Fruit fly (Drosophila melanogaster): ENCODE results near the gene Obp69a.

The Obp69a gene

dm6 chr3L:12414189-12414964 lies 18.4 kb downstream of the Obp69a start, which contains the start of gene SCaMC (continued):
- TF ChIP-seq ftz-f1 (GFP tag; optimal IDR thresholded peaks at IDR 0.05): no peak
- TF ChIP-seq Ssrp (tag; optimal IDR thresholded peaks at IDR 0.05): no peak
- no peak for TF ChIP-seq ttk (GFP tag; IDR thresholded peaks at IDR 0.05)
- no peak for TF ChIP-seq CG14050 (GFP tag; IDR thresholded peaks at IDR 0.05)
- no peak for TF ChIP-seq CG32772 (GFP tag; IDR thresholded peaks at IDR 0.05)
- TF ChIP-seq usp (GFP tag; optimal IDR thresholded peaks at IDR 0.05): no peak
- TF ChIP-seq CG17612 (GFP tag; IDR thresholded peaks at IDR 0.05): no peak
- TF ChIP-seq CG16863 (GFP tag; optimal IDR thresholded peaks at IDR 0.05): no peak
- no peak for TF ChIP-seq ham (GFP tag; IDR thresholded peaks at IDR 0.05)
- no peak for TF ChIP-seq Hmx (GFP tag; optimal IDR thresholded peaks at IDR 0.05)
- no peak for TF ChIP-seq oc (tag; optimal IDR thresholded peaks at IDR 0.05)
- no peak for TF ChIP-seq CG10431 (GFP tag; optimal IDR thresholded peaks at IDR 0.05)
- peak; percentile 61 for TF ChIP-seq CG15601 (tag; optimal IDR thresholded peaks at IDR 0.05)
- TF ChIP-seq chm (GFP tag; IDR thresholded peaks at IDR 0.05): 0 out of 2 replicates have a peak, but pooled peaks have one; percentile 24
- no peak for TF ChIP-seq vfl (GFP tag; optimal IDR thresholded peaks at IDR 0.05)
- TF ChIP-seq CG6765 (GFP tag; optimal IDR thresholded peaks at IDR 0.05): no peak
- no peak for TF ChIP-seq bbx (GFP tag; IDR thresholded peaks at IDR 0.05; ENCODE audit: partially characterized antibody)
- TF ChIP-seq mld (GFP tag; IDR thresholded peaks at IDR 0.05; ENCODE audit: partially characterized antibody): no peak
- TF ChIP-seq hth (optimal IDR thresholded peaks at IDR 0.05): no peak
- no peak for TF ChIP-seq CG2199 (GFP tag; IDR thresholded peaks at IDR 0.05)
- TF ChIP-seq disco-r (GFP tag; optimal IDR thresholded peaks at IDR 0.05): no peak
- TF ChIP-seq Sox102F (GFP tag; optimal IDR thresholded peaks at IDR 0.05): no peak
- TF ChIP-seq CG11696 (GFP tag; IDR thresholded peaks at IDR 0.05): no peak
- no peak for TF ChIP-seq so (GFP tag; IDR thresholded peaks at IDR 0.05)
- no peak for TF ChIP-seq D (optimal IDR thresholded peaks at IDR 0.05)
- no peak for TF ChIP-seq D (GFP tag; optimal IDR thresholded peaks at IDR 0.05)
- TF ChIP-seq Abd-B (GFP tag; optimal IDR thresholded peaks at IDR 0.05): peak; percentile 30
- no peak for TF ChIP-seq klu (GFP tag; IDR thresholded peaks at IDR 0.05)
- no peak for TF ChIP-seq CG8478 (optimal IDR thresholded peaks at IDR 0.05)
- TF ChIP-seq CG8944 (GFP tag; optimal IDR thresholded peaks at IDR 0.05): no peak
- no peak for TF ChIP-seq Dad (GFP tag; optimal IDR thresholded peaks at IDR 0.05)
- TF ChIP-seq Ptx1 (GFP tag; IDR thresholded peaks at IDR 0.05): no peak
- TF ChIP-seq CG10979 (tag; optimal IDR thresholded peaks at IDR 0.05): no peak
- no peak for TF ChIP-seq CG8388 (GFP tag; optimal IDR thresholded peaks at IDR 0.05)
- peak; percentile 100 for TF ChIP-seq sug (tag; optimal IDR thresholded peaks at IDR 0.05)
- no peak for TF ChIP-seq Dll (GFP tag; IDR thresholded peaks at IDR 0.05; ENCODE audit: partially characterized antibody)
- no peak for TF ChIP-seq CTCF (GFP tag; optimal IDR thresholded peaks at IDR 0.05)
- TF ChIP-seq kni (GFP tag; optimal IDR thresholded peaks at IDR 0.05): no peak
- TF ChIP-seq D19B (GFP tag; optimal IDR thresholded peaks at IDR 0.05): no peak
- TF ChIP-seq CG4707 (GFP tag; optimal IDR thresholded peaks at IDR 0.05): no peak
- TF ChIP-seq cg (GFP tag; optimal IDR thresholded peaks at IDR 0.05): peak; percentile 79
- TF ChIP-seq sqz (GFP tag; optimal IDR thresholded peaks at IDR 0.05): no peak
- TF ChIP-seq CG2120 (GFP tag; optimal IDR thresholded peaks at IDR 0.05): peak; percentile 35
- TF ChIP-seq ewg (GFP tag; optimal IDR thresholded peaks at IDR 0.05): peak; percentile 31
- TF ChIP-seq CG34422 (GFP tag; IDR thresholded peaks at IDR 0.05): no peak; the same call in 2 of the 3 replicates
- no peak for TF ChIP-seq CG12104 (GFP tag; optimal IDR thresholded peaks at IDR 0.05)
- no peak for TF ChIP-seq ase (GFP tag; IDR thresholded peaks at IDR 0.05)
- no peak for TF ChIP-seq CG18599 (GFP tag; optimal IDR thresholded peaks at IDR 0.05)
- TF ChIP-seq CG11085 (GFP tag; IDR thresholded peaks at IDR 0.05): no peak
- peak; percentile 31; the same call in 1 of the 3 replicates for TF ChIP-seq row (GFP tag; IDR thresholded peaks at IDR 0.05)
- peak in 1 of 2 experiments; percentile 16 for TF ChIP-seq tll (GFP tag; optimal IDR thresholded peaks at IDR 0.05)
